Fruit fly (Drosophila melanogaster) whole organism, embryonic: Measurements from ENCODE around the gene Eip63E.

Experiments used
- B-H2 ChIP-seq: fragments of 200-800 bp; sonication (Bioruptor generic); optimal IDR thresholded peaks from 2 replicates; lab custom pipeline; 2018; ENCODE audit warnings: missing biosample characterization, mild to moderate bottlenecking, missing genetic modification characterization
- Bdp1 ChIP-seq: fragments of 200-800 bp; sonication (Bioruptor generic); optimal IDR thresholded peaks from 3 replicates; lab custom pipeline; 2016; ENCODE audit warnings: missing biosample characterization, missing genetic modification characterization
- CG1233 ChIP-seq: fragments of 200-800 bp; sonication (Bioruptor generic); optimal IDR thresholded peaks from 4 replicates; lab custom pipeline; 2018; ENCODE audit warnings: missing biosample characterization, mild to moderate bottlenecking, missing genetic modification characterization
- CG1603 ChIP-seq: fragments of 200-800 bp; sonication (Bioruptor generic); optimal IDR thresholded peaks from 2 replicates; lab custom pipeline; 2019; ENCODE audit warnings: missing biosample characterization, mild to moderate bottlenecking, missing genetic modification characterization, moderate library complexity
- CG2120 ChIP-seq: fragments of 200-800 bp; sonication (Bioruptor generic); optimal IDR thresholded peaks from 3 replicates; lab custom pipeline; 2016; ENCODE audit warnings: missing biosample characterization, missing genetic modification characterization
- CG3407 ChIP-seq: fragments of 200-800 bp; sonication (Bioruptor generic); optimal IDR thresholded peaks from 2 replicates; lab custom pipeline; 2018; ENCODE audit warnings: missing biosample characterization, mild to moderate bottlenecking, missing genetic modification characterization
- CG3726 ChIP-seq: fragments of 200-800 bp; sonication (Bioruptor generic); IDR thresholded peaks from 3 replicates; pipeline ENCODE4, ENCODE4 v1.3.6; 2022; ENCODE audit warnings: missing biosample characterization, missing genetic modification characterization
- CG4328 ChIP-seq: fragments of 200-800 bp; sonication (Bioruptor generic); optimal IDR thresholded peaks from 3 replicates; lab custom pipeline; 2017; ENCODE audit warnings: missing biosample characterization, missing genetic modification reagents, missing genetic modification characterization
- CG4820 ChIP-seq: fragments of 200-800 bp; sonication (Bioruptor generic); optimal IDR thresholded peaks from 3 replicates; lab custom pipeline; 2016; ENCODE audit warnings: missing biosample characterization, missing genetic modification characterization
- CG6254 ChIP-seq: fragments of 200-800 bp; sonication (Bioruptor generic); optimal IDR thresholded peaks from 3 replicates; lab custom pipeline; 2017; ENCODE audit warnings: mild to moderate bottlenecking, missing biosample characterization, missing genetic modification reagents, missing genetic modification characterization
- CG6854 ChIP-seq: fragments of 200-800 bp; sonication (Bioruptor generic); optimal IDR thresholded peaks from 3 replicates; lab custom pipeline; 2017; ENCODE audit warnings: missing biosample characterization, mild to moderate bottlenecking, missing genetic modification characterization
- CG9817 ChIP-seq: fragments of 200-800 bp; sonication (Bioruptor generic); optimal IDR thresholded peaks from 2 replicates; lab custom pipeline; 2018; ENCODE audit warnings: missing biosample characterization, mild to moderate bottlenecking, missing genetic modification characterization, moderate library complexity
- CkIIα-i1 ChIP-seq: fragments of 200-800 bp; sonication (Bioruptor generic); IDR thresholded peaks from 2 replicates; pipeline ENCODE4 v1.3.6; 2022; ENCODE audit warnings: missing biosample characterization, missing genetic modification characterization
- D ChIP-seq, 2 experiments: fragments of 200-800 bp in 1 of 2; fragments of >200 bp in 1 of 2; sonication (Bioruptor generic) in 1 of 2; optimal IDR thresholded peaks; 2 replicates in 1 of 2; 3 replicates in 1 of 2; lab custom pipeline; 2017; ENCODE audit warnings: mild to moderate bottlenecking in 1 of 2, missing biosample characterization in 1 of 2, missing genetic modification characterization in 1 of 2, missing genetic modification reagents in 1 of 2
- HLH3B ChIP-seq: fragments of 200-800 bp; sonication (Bioruptor generic); IDR thresholded peaks from 2 replicates; pipeline ENCODE4 v1.3.6; 2022; ENCODE audit warnings: missing biosample characterization, missing genetic modification characterization
- HmgZ ChIP-seq: fragments of 200-800 bp; sonication (Bioruptor generic); optimal IDR thresholded peaks from 2 replicates; lab custom pipeline; 2018; ENCODE audit warnings: missing biosample characterization, mild to moderate bottlenecking, missing genetic modification characterization
- Hr51 ChIP-seq, 2 experiments: fragments of 200-800 bp; sonication (Bioruptor generic); optimal IDR thresholded peaks; 2 replicates in 1 of 2; 3 replicates in 1 of 2; lab custom pipeline; 2016 to 2018; ENCODE audit warnings: missing biosample characterization in 2 of 2, missing genetic modification characterization in 2 of 2, mild to moderate bottlenecking in 1 of 2, moderate library complexity in 1 of 2
- Hsf ChIP-seq: fragments of 200-800 bp; sonication (Bioruptor generic); optimal IDR thresholded peaks from 3 replicates; lab custom pipeline; 2016; ENCODE audit warnings: missing biosample characterization, missing genetic modification characterization
- Lhr ChIP-seq: fragments of 200-800 bp; sonication (Bioruptor generic); optimal IDR thresholded peaks from 3 replicates; lab custom pipeline; 2017; ENCODE audit warnings: mild to moderate bottlenecking, missing biosample characterization, missing genetic modification reagents, missing genetic modification characterization
- Lpt ChIP-seq: fragments of >200 bp; optimal IDR thresholded peaks from 2 replicates; lab custom pipeline; 2018; ENCODE audit warnings: missing biosample characterization, missing genetic modification characterization
- NC2α ChIP-seq: fragments of 200-800 bp; sonication (Bioruptor generic); optimal IDR thresholded peaks from 2 replicates; lab custom pipeline; 2016; ENCODE audit warnings: missing biosample characterization, missing genetic modification characterization
- NFAT ChIP-seq: fragments of 200-800 bp; sonication (Bioruptor generic); IDR thresholded peaks from 2 replicates; pipeline ENCODE4 v1.3.6; 2022; ENCODE audit warnings: missing biosample characterization, missing genetic modification characterization
- Oaz ChIP-seq: fragments of 200-800 bp; sonication (Bioruptor generic); IDR thresholded peaks from 2 replicates; pipeline ENCODE4 v1.3.6; 2022; ENCODE audit warnings: missing biosample characterization, missing genetic modification characterization
- Oli ChIP-seq: fragments of 200-800 bp; sonication (Bioruptor generic); optimal IDR thresholded peaks from 2 replicates; lab custom pipeline; 2018; ENCODE audit warnings: missing biosample characterization, mild to moderate bottlenecking, missing genetic modification characterization, moderate library complexity
- PHDP ChIP-seq: fragments of 200-800 bp; sonication (Bioruptor generic); optimal IDR thresholded peaks from 3 replicates; lab custom pipeline; 2018; ENCODE audit warnings: missing biosample characterization, mild to moderate bottlenecking, missing genetic modification characterization, moderate library complexity
- Poxn ChIP-seq: fragments of 200-800 bp; sonication (Bioruptor generic); IDR thresholded peaks from 2 replicates; pipeline ENCODE4 v1.3.6; 2022; ENCODE audit warnings: missing biosample characterization, missing genetic modification characterization
- chif ChIP-seq, 2 experiments: fragments of 200-800 bp; sonication (Bioruptor generic); optimal IDR thresholded peaks; 3 replicates each; lab custom pipeline; 2016; ENCODE audit warnings: missing biosample characterization in 2 of 2, missing genetic modification characterization in 2 of 2
- dan ChIP-seq: fragments of 200-800 bp; sonication (Bioruptor generic); IDR thresholded peaks from 2 replicates; pipeline ENCODE4 v1.3.6; 2022; ENCODE audit warnings: missing biosample characterization, missing genetic modification characterization
- danr ChIP-seq: fragments of 200-800 bp; sonication (Bioruptor generic); IDR thresholded peaks from 2 replicates; pipeline ENCODE4 v1.3.6; 2022; ENCODE audit warnings: missing biosample characterization, missing genetic modification characterization
- fru ChIP-seq: fragments of >200 bp; optimal IDR thresholded peaks from 2 replicates; lab custom pipeline; 2017
- gce ChIP-seq: fragments of 200-800 bp; sonication (Bioruptor generic); IDR thresholded peaks from 3 replicates; pipeline ENCODE4 v1.3.6; 2022; ENCODE audit warnings: missing biosample characterization, missing genetic modification characterization
- gro ChIP-seq: fragments of 200-800 bp; sonication (Bioruptor generic); optimal IDR thresholded peaks from 2 replicates; lab custom pipeline; 2016; ENCODE audit warnings: missing biosample characterization, missing genetic modification characterization
- kah ChIP-seq: fragments of 200-800 bp; sonication (Bioruptor generic); optimal IDR thresholded peaks from 2 replicates; lab custom pipeline; 2018; ENCODE audit warnings: missing biosample characterization, mild to moderate bottlenecking, missing genetic modification characterization
- lmd ChIP-seq: fragments of 200-800 bp; sonication (Bioruptor generic); IDR thresholded peaks from 2 replicates; pipeline ENCODE4 v1.3.6; 2022; ENCODE audit warnings: missing biosample characterization, missing genetic modification characterization
- odd ChIP-seq: fragments of 200-800 bp; sonication (Bioruptor generic); optimal IDR thresholded peaks from 2 replicates; lab custom pipeline; 2017; ENCODE audit warnings: missing biosample characterization, mild to moderate bottlenecking, missing genetic modification characterization
- peb ChIP-seq: fragments of 200-800 bp; sonication (Bioruptor generic); IDR thresholded peaks from 2 replicates; pipeline ENCODE4 v1.3.6; 2022; ENCODE audit warnings: missing biosample characterization, missing genetic modification characterization
- rib ChIP-seq: fragments of 200-800 bp; sonication (Bioruptor generic); IDR thresholded peaks from 2 replicates; pipeline ENCODE4 v1.3.6; 2022; ENCODE audit warnings: missing biosample characterization, missing genetic modification characterization
- run ChIP-seq: fragments of 200-800 bp; sonication (Bioruptor generic); optimal IDR thresholded peaks from 3 replicates; lab custom pipeline; 2018; ENCODE audit warnings: missing biosample characterization, mild to moderate bottlenecking, missing genetic modification characterization
- scrt ChIP-seq: fragments of 200-800 bp; sonication (Bioruptor generic); optimal IDR thresholded peaks from 2 replicates; lab custom pipeline; 2018; ENCODE audit warnings: missing biosample characterization, mild to moderate bottlenecking, missing genetic modification characterization, moderate library complexity
- sens-2 ChIP-seq: fragments of 200-800 bp; sonication (Bioruptor generic); IDR thresholded peaks from 2 replicates; pipeline ENCODE4 v1.3.6; 2022; ENCODE audit warnings: missing biosample characterization, missing genetic modification characterization
- seq ChIP-seq: fragments of 200-800 bp; sonication (Bioruptor generic); IDR thresholded peaks from 2 replicates; pipeline ENCODE4 v1.3.6; 2022; ENCODE audit warnings: missing biosample characterization, missing genetic modification characterization
- shn ChIP-seq: fragments of 200-800 bp; sonication (Bioruptor generic); optimal IDR thresholded peaks from 3 replicates; lab custom pipeline; 2016; ENCODE audit warnings: missing biosample characterization, missing genetic modification characterization
- tgo ChIP-seq: fragments of 200-800 bp; sonication (Bioruptor generic); IDR thresholded peaks from 3 replicates; pipeline ENCODE4 v1.3.6; 2022; ENCODE audit warnings: missing biosample characterization, missing genetic modification characterization
- tio ChIP-seq: fragments of 200-800 bp; sonication (Bioruptor generic); optimal IDR thresholded peaks from 2 replicates; lab custom pipeline; 2017; ENCODE audit warnings: missing biosample characterization, missing genetic modification characterization, inconsistent platforms
- toy ChIP-seq: fragments of 200-800 bp; sonication (Bioruptor generic); IDR thresholded peaks from 2 replicates; pipeline ENCODE4 v1.3.6; 2022; ENCODE audit warnings: missing biosample characterization, missing genetic modification characterization
- unc-4 ChIP-seq: fragments of 200-800 bp; sonication (Bioruptor generic); IDR thresholded peaks from 2 replicates; pipeline ENCODE4 v1.3.6; 2022; ENCODE audit warnings: missing biosample characterization, missing genetic modification characterization; ENCODE audit not compliant: partially characterized antibody
- unpg ChIP-seq: fragments of 200-800 bp; sonication (Bioruptor generic); optimal IDR thresholded peaks from 3 replicates; lab custom pipeline; 2018; ENCODE audit warnings: missing biosample characterization, mild to moderate bottlenecking, missing genetic modification characterization, moderate library complexity
- vfl ChIP-seq: fragments of 200-800 bp; sonication (Bioruptor generic); optimal IDR thresholded peaks from 2 replicates; lab custom pipeline; 2016; ENCODE audit warnings: missing biosample characterization, missing genetic modification characterization
- wek ChIP-seq: fragments of 200-800 bp; sonication (Bioruptor generic); optimal IDR thresholded peaks from 3 replicates; lab custom pipeline; 2018; ENCODE audit warnings: missing biosample characterization, mild to moderate bottlenecking, missing genetic modification characterization, moderate library complexity
- zen2 ChIP-seq: fragments of 200-800 bp; sonication (Bioruptor generic); IDR thresholded peaks from 3 replicates; pipeline ENCODE4 v1.3.6; 2022; ENCODE audit warnings: missing biosample characterization, missing genetic modification characterization; ENCODE audit not compliant: partially characterized antibody

Eip63E gene

dm6 chr3L:3634107-3634737 lies 118.7 kb downstream of the Eip63E start (continued):
- TF ChIP-seq gce (GFP tag; lab: Robert Waterston, UW): 0 out of 3 replicates have a peak, but pooled peaks have one; percentile 62
- TF ChIP-seq CG6854 (GFP tag; lab: Kevin White, UChicago): no peak
- no peak for TF ChIP-seq unc-4 (GFP tag; lab: Robert Waterston, UW)
- no peak for TF ChIP-seq NC2α (GFP tag; lab: Kevin White, UChicago)
- peak; percentile 77 for TF ChIP-seq Oli
- peak; percentile 27 for TF ChIP-seq Lhr (GFP tag; lab: Kevin White, UChicago)
- no peak for TF ChIP-seq dan (GFP tag; lab: Robert Waterston, UW)
- no peak for TF ChIP-seq CG1603 (tag; lab: Kevin White, UChicago)
- TF ChIP-seq D (optimal IDR thresholded peaks at IDR 0.05; lab: Kevin White, UChicago): no peak
- peak; percentile 71 for TF ChIP-seq D (GFP tag; optimal IDR thresholded peaks at IDR 0.05; lab: Kevin White, UChicago)
- TF ChIP-seq Poxn (GFP tag; lab: Robert Waterston, UW): no peak
- TF ChIP-seq CG3726 (GFP tag; lab: Robert Waterston, UW): 0 out of 3 replicates have a peak, but pooled peaks have one; percentile 55
- no peak for TF ChIP-seq Oaz (GFP tag; lab: Robert Waterston, UW)
- peak; percentile 17 for TF ChIP-seq HmgZ (tag; lab: Kevin White, UChicago)
- no peak for TF ChIP-seq CG2120
- TF ChIP-seq chif (GFP tag; optimal IDR thresholded peaks at IDR 0.05; lab: Kevin White, UChicago): no peak
- no peak for TF ChIP-seq Lpt (GFP tag; lab: Kevin White, UChicago)
- peak; percentile 57 for TF ChIP-seq lmd (GFP tag; lab: Robert Waterston, UW)
- peak; percentile 60 for TF ChIP-seq kah (GFP tag; lab: Kevin White, UChicago)
- TF ChIP-seq Bdp1 (GFP tag; lab: Kevin White, UChicago): no peak
- TF ChIP-seq vfl: no peak
- TF ChIP-seq sens-2 (GFP tag; lab: Robert Waterston, UW): no peak
- TF ChIP-seq Hsf (GFP tag; lab: Kevin White, UChicago): no peak
- no peak for TF ChIP-seq shn
- TF ChIP-seq CG9817 (tag; lab: Kevin White, UChicago): peak; percentile 21
- peak; percentile 50 for TF ChIP-seq scrt (GFP tag; lab: Kevin White, UChicago)
- peak; percentile 70 for TF ChIP-seq PHDP (tag; lab: Kevin White, UChicago)
- peak; percentile 8 for TF ChIP-seq CG4328 (GFP tag; lab: Kevin White, UChicago)
- TF ChIP-seq HLH3B: peak; percentile 73
- TF ChIP-seq CG4820 (GFP tag; lab: Kevin White, UChicago): peak; percentile 19
- TF ChIP-seq Hr51 (GFP tag; optimal IDR thresholded peaks at IDR 0.05; lab: Kevin White, UChicago): peak in 1 of 2 experiments; percentile 80
- TF ChIP-seq CG6254 (GFP tag; lab: Kevin White, UChicago): peak; percentile 64
- peak; percentile 57 for TF ChIP-seq CG1233 (GFP tag; lab: Kevin White, UChicago)
- TF ChIP-seq NFAT (GFP tag; lab: Robert Waterston, UW): no peak; the same call in 1 of the 2 replicates
- TF ChIP-seq zen2 (GFP tag; lab: Robert Waterston, UW): no peak
- no peak for TF ChIP-seq gro (GFP tag; lab: Kevin White, UChicago)
- TF ChIP-seq wek: no peak
- TF ChIP-seq toy (GFP tag; lab: Robert Waterston, UW): no peak
- no peak for TF ChIP-seq fru (lab: Kevin White, UChicago)
- no peak for TF ChIP-seq rib (GFP tag; lab: Robert Waterston, UW)
- peak; percentile 25; the same call in 1 of the 2 replicates for TF ChIP-seq peb
- peak; percentile 37; the same call in 1 of the 2 replicates for TF ChIP-seq seq (GFP tag; lab: Robert Waterston, UW)
- no peak for TF ChIP-seq CkIIα-i1 (GFP tag; lab: Robert Waterston, UW)
- TF ChIP-seq tio: no peak
- TF ChIP-seq tgo: peak; percentile 35; the same call in 2 of the 3 replicates
- TF ChIP-seq CG3407 (GFP tag; lab: Kevin White, UChicago): peak; percentile 65
- peak; percentile 6 for TF ChIP-seq run (tag; lab: Kevin White, UChicago)
- TF ChIP-seq odd (GFP tag; lab: Kevin White, UChicago): peak; percentile 52
- TF ChIP-seq danr: no peak
- peak; percentile 81 for TF ChIP-seq unpg (GFP tag; lab: Kevin White, UChicago)
- TF ChIP-seq B-H2: no peak
